Worm (Caenorhabditis elegans) whole organism, dauer: ENCODE data around the gene R151.2.

Experiments
- unc-62 ChIP-seq: sonication (generic microtip); optimal IDR thresholded peaks from 2 replicates; lab custom pipeline; 2017; ENCODE audit warnings: missing biosample characterization, missing genetic modification reagents, missing genetic modification characterization

R151.2 gene

ce11 chrIII:7189581-7190128, 20.1 kb upstream of the R151.2 start, which contains the start of gene rps-21:
TSS of gene rps-21 (minus strand) at chrIII:7189631.
- no peak for TF ChIP-seq unc-62

- TF ChIP-seq unc-62, result no peak
These were observed 16.7 kb upstream of the R151.2 start, which contains the start of gene mec-14 for ce11 chrIII:7192942-7193665. TSS of gene mec-14 (minus strand) at chrIII:7192992.

- no peak for TF ChIP-seq unc-62
These were observed 14.4 kb upstream of the R151.2 start, which contains the start of gene F37C12.18 for ce11 chrIII:7195325-7195724. TSS of gene F37C12.18 (minus strand) at chrIII:7195425.

DNA sequence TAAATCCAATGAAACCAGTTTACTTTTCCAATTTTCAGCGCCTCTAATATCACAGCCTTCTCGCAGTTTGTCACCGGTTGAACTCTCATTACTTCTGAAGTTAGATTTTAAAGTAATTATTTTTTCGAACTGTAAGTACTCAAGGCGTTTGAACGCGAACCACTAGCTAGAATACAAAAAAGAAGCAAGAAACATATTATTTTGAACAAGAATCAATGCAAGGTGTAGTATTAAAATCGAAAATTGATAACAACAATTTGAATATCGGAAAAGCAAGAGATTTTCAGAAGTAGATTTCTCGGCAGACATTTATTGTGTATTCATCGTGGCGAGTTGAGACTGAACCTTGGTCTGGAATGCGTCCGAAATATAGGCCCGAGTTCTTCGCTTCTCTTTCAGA, 11.8 kb upstream of the R151.2 start, which contains the start of gene exos-9:
Gene exos-9, minus strand, starts transcription at position 101 of the 400 bp plus-strand sequence.
- TF ChIP-seq unc-62, result no peak

DNA sequence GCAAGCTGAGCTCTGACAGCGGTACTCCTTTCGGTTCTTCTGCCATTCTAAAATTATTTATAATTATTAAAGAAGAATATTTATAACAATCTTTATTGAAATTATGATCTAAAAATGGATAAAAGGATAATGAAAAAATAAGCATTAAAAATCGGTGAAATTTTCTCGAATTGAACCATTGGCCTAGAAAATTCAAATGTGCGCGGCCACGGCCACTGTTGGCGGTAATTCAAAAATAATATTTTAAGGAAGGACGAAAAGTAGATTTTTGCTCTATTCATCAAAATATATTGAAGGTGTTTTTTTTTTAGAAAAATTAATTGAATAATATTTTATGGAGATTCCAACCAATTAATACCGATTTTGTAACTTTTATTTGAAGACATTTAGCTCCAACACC, 10.9 kb upstream of the R151.2 start, which contains the start of gene pfd-5:
Gene pfd-5, minus strand, starts transcription at position 47 of the 400 bp plus-strand sequence.
- no peak for TF ChIP-seq unc-62

- TF ChIP-seq unc-62, result no peak
These were observed 10.3 kb upstream of the R151.2 start for ce11 chrIII:7199467-7199866.

DNA sequence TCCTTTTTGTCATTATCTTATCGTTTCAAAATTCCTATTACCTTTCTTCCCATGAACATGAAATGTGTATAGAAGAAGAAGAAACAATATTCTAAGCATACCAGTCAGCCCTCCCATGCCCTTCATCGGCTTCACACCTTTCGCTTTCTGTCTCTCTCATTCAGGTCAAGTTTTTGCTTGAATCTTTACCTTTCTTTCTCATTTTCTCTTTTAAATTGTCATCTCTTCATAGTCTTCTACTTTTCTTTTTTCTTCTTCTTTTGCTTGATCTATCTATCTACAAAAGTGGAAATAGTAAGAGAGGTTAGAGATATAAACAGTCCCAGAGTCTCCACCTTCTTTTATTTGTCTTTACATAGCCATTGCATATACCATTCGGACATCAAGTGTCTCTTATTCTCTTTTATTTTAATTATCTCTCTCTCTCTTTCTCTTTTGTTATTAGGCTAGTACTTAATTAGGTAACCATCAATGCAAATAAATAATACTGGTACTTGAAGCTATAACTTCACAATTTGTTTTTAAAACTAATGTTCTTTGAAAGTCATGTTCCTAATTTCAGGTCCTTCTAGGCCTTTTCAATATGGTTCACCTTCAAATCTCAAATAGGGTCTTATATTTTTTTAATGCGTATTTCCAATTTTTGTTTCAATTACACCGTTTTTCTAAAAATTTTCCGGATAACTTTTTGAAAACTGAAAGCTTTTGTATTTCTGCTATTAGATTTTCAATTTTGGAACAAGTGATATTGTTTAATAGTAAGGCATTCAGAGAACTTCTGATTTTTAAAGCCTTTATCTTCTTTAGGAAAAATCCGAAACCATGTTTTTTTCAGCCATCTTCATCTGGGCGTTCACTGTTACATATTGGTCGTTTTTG, 8.2 kb upstream of the R151.2 start, which contains the start of gene dpy-31:
Gene dpy-31, plus strand, starts transcription at position 829 of the 879 bp plus-strand sequence.
- no peak for TF ChIP-seq unc-62

DNA sequence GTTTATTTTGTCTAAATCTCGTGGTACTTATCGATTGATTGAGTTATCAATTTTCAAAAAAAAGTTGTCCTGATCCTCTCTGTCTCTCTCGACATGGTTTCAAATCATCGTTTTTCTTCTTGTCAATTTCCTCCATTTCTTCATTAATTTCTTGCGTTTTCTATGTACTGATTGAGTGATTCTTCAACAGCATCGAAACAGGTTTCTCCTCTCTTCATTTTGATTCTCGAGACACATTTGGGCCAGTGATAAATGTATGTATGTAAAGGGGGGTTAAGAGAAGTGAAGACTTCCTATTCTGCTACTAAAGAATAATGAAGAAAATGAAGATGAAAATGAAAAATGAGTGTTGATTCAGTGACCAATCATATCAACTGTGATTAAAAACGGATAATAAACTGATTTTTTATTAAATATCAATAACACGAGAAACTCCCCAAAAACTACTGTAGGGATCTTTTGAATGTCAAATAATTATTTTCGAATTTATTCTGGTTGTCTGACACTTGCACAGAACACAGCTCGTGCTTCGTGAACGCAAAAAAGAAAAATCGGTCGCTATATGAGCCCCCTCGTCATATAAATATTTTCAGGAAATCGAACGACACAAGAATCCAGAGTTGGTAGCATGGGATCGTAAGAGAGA, 6.5 kb upstream of the R151.2 start:
- TF ChIP-seq unc-62, result no peak

DNA sequence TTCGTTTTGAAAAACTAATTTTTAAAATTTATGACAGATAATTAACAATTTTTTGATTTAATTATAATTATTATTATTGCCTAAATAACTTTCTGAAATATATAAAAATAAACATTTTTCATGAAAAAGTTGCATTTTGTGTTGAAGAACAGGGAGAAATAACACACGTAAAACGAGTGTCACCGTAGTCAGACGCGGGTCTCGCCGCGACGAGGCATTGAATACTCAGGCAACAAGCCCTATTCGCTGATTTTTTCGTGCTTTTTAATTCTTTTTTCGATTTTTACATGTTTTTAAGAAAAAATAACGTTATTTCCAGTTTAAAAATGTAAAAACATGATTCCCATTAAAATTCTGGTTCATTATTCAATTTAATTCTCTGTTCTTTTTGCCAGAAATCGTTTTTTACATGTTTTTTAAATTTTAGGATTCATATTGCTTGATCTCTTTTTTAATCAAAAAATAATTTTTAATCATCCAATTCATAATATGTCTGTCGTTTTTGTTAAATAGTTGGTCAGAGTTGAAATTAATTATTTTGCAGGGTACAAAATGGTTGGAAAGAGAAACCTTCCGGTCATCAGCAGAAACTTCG, 1.8 kb upstream of the R151.2 start, which contains the start of gene rpl-6:
Gene rpl-6, plus strand, starts transcription at position 545 of the 595 bp plus-strand sequence.
- no peak for TF ChIP-seq unc-62

ce11 chrIII:7210486-7210885, 719 bp downstream of the R151.2 start:
- TF ChIP-seq unc-62, result no peak

ce11 chrIII:7212028-7212427, 2.3 kb downstream of the R151.2 start:
- TF ChIP-seq unc-62, result no peak

ce11 chrIII:7215532-7215931, 5.8 kb downstream of the R151.2 start:
- no peak for TF ChIP-seq unc-62

DNA sequence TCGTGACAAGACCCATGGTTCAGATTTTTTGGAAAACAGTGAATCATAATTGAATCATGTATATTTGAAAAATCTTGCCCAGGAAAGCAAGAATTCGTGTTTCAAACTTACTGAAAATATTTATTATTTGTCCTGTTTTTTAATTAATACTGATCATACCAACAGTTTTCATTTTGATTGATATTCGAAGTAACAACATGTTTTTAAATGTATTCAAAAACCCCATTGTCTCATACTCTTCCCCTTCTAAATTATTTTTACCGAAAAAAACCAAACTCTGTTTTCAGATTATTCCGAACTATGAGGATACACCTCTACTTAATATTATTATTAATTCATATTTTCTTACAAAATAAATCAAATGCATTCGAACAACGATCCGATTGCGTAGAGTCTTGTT, 6.5 kb downstream of the R151.2 start, which contains the start of gene R151.1:
Gene R151.1, plus strand, starts transcription at position 301 of the 400 bp plus-strand sequence.
- no peak for TF ChIP-seq unc-62

DNA sequence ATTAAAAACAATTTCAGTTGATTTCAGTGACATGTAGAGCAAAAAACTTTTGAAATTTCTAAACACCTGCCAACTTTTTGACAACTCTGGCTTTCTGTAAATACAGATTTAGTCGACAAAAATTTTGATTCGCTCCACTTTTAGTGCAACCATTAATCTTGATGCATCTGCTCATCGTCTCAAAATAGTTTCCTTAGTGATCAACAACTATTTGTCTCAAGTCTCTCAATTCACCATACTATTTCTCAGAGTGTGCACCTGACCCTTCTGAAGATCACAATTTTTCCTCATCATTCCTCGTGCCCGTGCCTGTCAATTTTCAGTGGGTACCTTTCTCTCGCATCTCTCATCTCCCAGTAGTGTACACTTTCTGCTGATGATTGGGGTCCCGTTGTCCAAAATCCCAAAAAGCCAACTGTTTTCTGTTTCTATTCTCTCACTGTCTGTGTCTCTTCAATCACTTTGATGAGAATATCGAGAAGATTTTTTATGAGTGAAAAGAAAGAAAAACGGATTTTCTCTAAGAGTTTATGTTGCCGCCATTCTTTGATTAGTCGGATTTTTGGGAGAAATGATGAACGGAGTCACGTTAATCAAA, 7.3 kb downstream of the R151.2 start:
- no peak for TF ChIP-seq unc-62

DNA sequence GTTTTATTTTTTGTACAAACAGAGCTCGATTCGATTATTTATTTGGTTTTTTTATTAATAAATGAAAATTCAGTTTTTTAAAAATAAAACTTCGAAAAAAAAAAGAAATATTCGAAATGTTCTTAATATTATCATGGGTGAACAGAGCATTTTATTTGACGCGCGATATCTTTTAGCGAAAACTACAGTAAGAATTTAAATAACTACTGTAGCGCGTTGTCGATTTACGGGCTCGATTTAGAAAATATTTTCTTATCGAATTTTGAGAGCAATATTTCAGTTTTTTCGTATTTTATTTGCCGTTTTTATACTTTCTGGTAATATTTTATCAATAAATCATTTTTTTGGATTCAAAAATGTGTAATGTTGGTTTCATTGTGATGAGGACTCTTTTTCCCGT, 11.3 kb downstream of the R151.2 start:
- no peak for TF ChIP-seq unc-62
